Worm (Caenorhabditis elegans) whole organism, late embryonic: ENCODE results near the gene Y39F10C.3.

Source experiments
- C38D4.7 ChIP-seq: fragments of 200-800 bp; sonication (Bioruptor generic); optimal IDR thresholded peaks from 2 replicates; lab custom pipeline; 2018; ENCODE audit warnings: mild to moderate bottlenecking, missing genetic modification characterization, moderate library complexity, missing compliant biosample characterization
- K09A11.1 ChIP-seq: sonication (generic microtip); optimal IDR thresholded peaks from 2 replicates; lab custom pipeline; 2017; ENCODE audit warnings: antibody characterized with exemption, mild to moderate bottlenecking, missing genetic modification characterization, missing compliant biosample characterization; ENCODE audit not compliant: insufficient read depth
- Y22D7AL.16 ChIP-seq: sonication (generic microtip); optimal IDR thresholded peaks from 2 replicates; lab custom pipeline; 2016; ENCODE audit warnings: missing genetic modification characterization, missing compliant biosample characterization
- ceh-48 ChIP-seq: sonication (generic microtip); optimal IDR thresholded peaks from 2 replicates; lab custom pipeline; 2016; ENCODE audit warnings: missing genetic modification characterization, inconsistent platforms, missing compliant biosample characterization
- eyg-1 ChIP-seq: sonication (generic microtip); optimal IDR thresholded peaks from 2 replicates; lab custom pipeline; 2016; ENCODE audit warnings: missing genotype, missing genetic modification characterization, missing compliant biosample characterization
- fkh-6 ChIP-seq: sonication (generic microtip); optimal IDR thresholded peaks from 2 replicates; lab custom pipeline; 2016; ENCODE audit warnings: missing genetic modification characterization, missing compliant biosample characterization
- hlh-30 ChIP-seq: sonication (generic microtip); optimal IDR thresholded peaks from 2 replicates; lab custom pipeline; 2017; ENCODE audit warnings: antibody characterized with exemption, missing genetic modification characterization, missing compliant biosample characterization; ENCODE audit not compliant: insufficient read depth
- nhr-11 ChIP-seq: fragments of 150-350 bp; optimal IDR thresholded peaks from 2 replicates; lab custom pipeline; 2014; ENCODE audit warnings: missing biosample characterization, missing genetic modification characterization
- npax-4 ChIP-seq: sonication (generic microtip); optimal IDR thresholded peaks from 2 replicates; lab custom pipeline; 2016; ENCODE audit warnings: missing genetic modification characterization, missing compliant biosample characterization
- pag-3 ChIP-seq: sonication (generic microtip); optimal IDR thresholded peaks from 2 replicates; lab custom pipeline; 2016; ENCODE audit warnings: missing compliant biosample characterization, missing genetic modification characterization, borderline replicate concordance
- sox-4 ChIP-seq: sonication (generic microtip); optimal IDR thresholded peaks from 2 replicates; lab custom pipeline; 2017; ENCODE audit warnings: mild to moderate bottlenecking, missing genetic modification characterization, inconsistent platforms, missing compliant biosample characterization
- ttx-3 ChIP-seq: sonication (generic microtip); optimal IDR thresholded peaks from 2 replicates; lab custom pipeline; 2016; ENCODE audit warnings: missing genetic modification reagents, missing genetic modification characterization, missing compliant biosample characterization

The Y39F10C.3 gene

ce11 chrII:721931-722330 lies 47.7 kb downstream of the Y39F10C.3 start:
- no peak for TF ChIP-seq fkh-6 (tag; lab: Kevin White, UChicago)
- TF ChIP-seq K09A11.1 (tag; lab: Kevin White, UChicago) = no peak
- TF ChIP-seq nhr-11 = no peak
- no peak for TF ChIP-seq eyg-1 (tag; lab: Kevin White, UChicago)

DNA sequence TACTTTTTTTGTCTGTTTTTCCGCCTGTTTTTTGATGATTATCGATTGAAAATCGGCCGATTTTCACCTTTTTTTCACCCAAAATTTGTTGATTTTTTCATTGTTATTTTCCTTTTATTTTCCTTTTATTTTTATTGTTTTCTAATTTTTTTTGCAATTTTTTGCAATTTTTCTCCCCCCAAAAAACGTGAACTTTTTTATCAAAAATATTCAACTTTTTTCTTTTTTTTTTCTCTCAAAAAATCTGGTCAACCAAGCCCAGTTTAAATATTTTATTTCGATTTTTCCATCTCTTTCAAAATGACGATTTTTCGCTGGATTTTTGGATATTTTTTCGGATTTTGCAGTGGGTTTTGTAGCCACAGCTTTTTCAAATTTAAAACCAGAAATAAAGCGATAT lies 49.3 kb downstream of the Y39F10C.3 start, which contains the start of gene rfip-2:
Gene rfip-2, plus strand, starts transcription at position 301 of the 400 bp plus-strand sequence.
- TF ChIP-seq C38D4.7 (GFP tag; lab: Kevin White, UChicago) = no peak
- no peak for TF ChIP-seq hlh-30 (tag; lab: Kevin White, UChicago)
- no peak for TF ChIP-seq pag-3 (tag; lab: Kevin White, UChicago)

- TF ChIP-seq Y22D7AL.16 (tag; lab: Kevin White, UChicago) (no peak), ceh-48 (tag; lab: Kevin White, UChicago) (peak; percentile 74), npax-4 (tag; lab: Kevin White, UChicago) (no peak), nhr-11 (no peak), sox-4 (tag; lab: Kevin White, UChicago) (no peak), ttx-3 (tag; lab: Kevin White, UChicago) (no peak)
Observed at ce11 chrII:724004-724403, 49.8 kb downstream of the Y39F10C.3 start.
